Worm (Caenorhabditis elegans) whole organism, young adult: ENCODE measurements around the gene dph-1.

Source experiments
- B0261.1 ChIP-seq: sonication (generic microtip); optimal IDR thresholded peaks from 2 replicates; lab custom pipeline; 2016; ENCODE audit warnings: mild to moderate bottlenecking, missing genetic modification characterization, moderate library complexity, missing compliant biosample characterization
- D2030.7 ChIP-seq: fragments of 200-800 bp; sonication (Bioruptor generic); IDR thresholded peaks from 2 replicates; pipeline ENCODE4 v1.3.6; 2022; ENCODE audit warnings: missing genetic modification reagents, missing genetic modification characterization, missing compliant biosample characterization
- F23B12.7 ChIP-seq: sonication (generic microtip); optimal IDR thresholded peaks from 2 replicates; lab custom pipeline; 2017; ENCODE audit warnings: missing genetic modification characterization, mild to moderate bottlenecking, missing compliant biosample characterization, antibody characterized with exemption, moderate library complexity; ENCODE audit not compliant: insufficient read depth
- F33H1.4 ChIP-seq: fragments of 200-800 bp; sonication (Bioruptor generic); IDR thresholded peaks from 2 replicates; pipeline ENCODE4 v1.3.6; 2022; ENCODE audit warnings: missing genetic modification reagents, missing genetic modification characterization, missing compliant biosample characterization
- F37B4.10 ChIP-seq: fragments of 200-800 bp; sonication (Bioruptor generic); IDR thresholded peaks from 2 replicates; pipeline ENCODE4 v1.3.6; 2022; ENCODE audit warnings: missing genetic modification characterization, missing compliant biosample characterization
- F39B2.1 ChIP-seq: fragments of 200-800 bp; sonication (Bioruptor generic); IDR thresholded peaks from 2 replicates; pipeline ENCODE4 v1.3.6; 2022; ENCODE audit warnings: missing genetic modification reagents, missing genetic modification characterization, missing compliant biosample characterization
- F57C9.4 ChIP-seq: sonication (generic microtip); optimal IDR thresholded peaks from 2 replicates; lab custom pipeline; 2017; ENCODE audit warnings: mild to moderate bottlenecking, missing genetic modification characterization, missing compliant biosample characterization
- T07F8.4 ChIP-seq: sonication (generic microtip); optimal IDR thresholded peaks from 2 replicates; lab custom pipeline; 2016; ENCODE audit warnings: mild to moderate bottlenecking, missing genetic modification characterization, moderate library complexity, missing compliant biosample characterization
- Y79H2A.3 ChIP-seq: fragments of 200-800 bp; sonication (Bioruptor generic); conservative IDR thresholded peaks from 2 replicates; pipeline ENCODE4 v1.3.6; 2022; ENCODE audit warnings: missing genetic modification reagents, missing genetic modification characterization, missing compliant biosample characterization
- ama-1 ChIP-seq, 3 experiments: fragments of 150-350 bp in 1 of 3; sonication (generic microtip) in 2 of 3; optimal IDR thresholded peaks; 2 replicates each; lab custom pipeline; 2014 to 2018; ENCODE audit warnings: missing biosample characterization in 2 of 3, missing genetic modification characterization in 2 of 3, missing genetic modification reagents in 2 of 3
- aptf-3 ChIP-seq: fragments of 200-800 bp; sonication (Bioruptor generic); IDR thresholded peaks from 2 replicates; pipeline ENCODE4 v1.3.6; 2022; ENCODE audit warnings: missing genetic modification characterization, missing compliant biosample characterization
- attf-3 ChIP-seq: fragments of 200-800 bp; sonication (Bioruptor generic); conservative IDR thresholded peaks from 2 replicates; pipeline ENCODE4 v1.3.6; 2022; ENCODE audit warnings: missing genetic modification reagents, missing genetic modification characterization, missing compliant biosample characterization
- attf-5 ChIP-seq: fragments of 200-800 bp; sonication (Bioruptor generic); optimal IDR thresholded peaks from 2 replicates; lab custom pipeline; 2018; ENCODE audit warnings: mild to moderate bottlenecking, missing genetic modification characterization, missing compliant biosample characterization
- ccch-3 ChIP-seq: fragments of 200-800 bp; sonication (Bioruptor generic); optimal IDR thresholded peaks from 2 replicates; lab custom pipeline; 2018; ENCODE audit warnings: mild to moderate bottlenecking, missing genetic modification characterization, missing compliant biosample characterization
- die-1 ChIP-seq: sonication (generic microtip); optimal IDR thresholded peaks from 2 replicates; lab custom pipeline; 2016; ENCODE audit warnings: missing genotype, mild to moderate bottlenecking, missing genetic modification characterization, missing compliant biosample characterization
- dpff-1 ChIP-seq: sonication (generic microtip); optimal IDR thresholded peaks from 2 replicates; lab custom pipeline; 2017; ENCODE audit warnings: mild to moderate bottlenecking, missing genetic modification characterization, missing compliant biosample characterization
- dpl-1 ChIP-seq: fragments of 150-350 bp; optimal IDR thresholded peaks from 2 replicates; lab custom pipeline; 2014; ENCODE audit warnings: missing biosample characterization, missing genetic modification reagents, missing genetic modification characterization
- efl-1 ChIP-seq: fragments of 150-350 bp; optimal IDR thresholded peaks from 2 replicates; lab custom pipeline; 2014; ENCODE audit warnings: missing biosample characterization, missing genetic modification reagents, missing genetic modification characterization
- hlh-26 ChIP-seq: fragments of 200-800 bp; sonication (Bioruptor generic); conservative IDR thresholded peaks from 2 replicates; pipeline ENCODE4 v1.3.6; 2022; ENCODE audit warnings: missing genetic modification reagents, missing genetic modification characterization, missing compliant biosample characterization
- hmg-1.2 ChIP-seq: fragments of 200-800 bp; sonication (Bioruptor generic); IDR thresholded peaks from 2 replicates; pipeline ENCODE4 v1.3.6; 2022; ENCODE audit warnings: missing genetic modification reagents, missing genetic modification characterization, missing compliant biosample characterization
- hsf-1 ChIP-seq: fragments of 200-800 bp; sonication (Bioruptor generic); IDR thresholded peaks from 2 replicates; pipeline ENCODE4 v1.3.6; 2022; ENCODE audit warnings: missing genetic modification reagents, missing genetic modification characterization, missing compliant biosample characterization
- lir-1 ChIP-seq: fragments of 200-800 bp; sonication (Bioruptor generic); conservative IDR thresholded peaks from 2 replicates; pipeline ENCODE4 v1.3.6; 2022; ENCODE audit warnings: missing genetic modification reagents, missing genetic modification characterization, missing compliant biosample characterization
- madf-10 ChIP-seq: sonication (generic microtip); optimal IDR thresholded peaks from 2 replicates; lab custom pipeline; 2016; ENCODE audit warnings: mild to moderate bottlenecking, missing genetic modification characterization, missing compliant biosample characterization
- madf-6 ChIP-seq: fragments of 200-800 bp; sonication (Bioruptor generic); IDR thresholded peaks from 2 replicates; pipeline ENCODE4 v1.3.6; 2022; ENCODE audit warnings: missing genetic modification reagents, missing genetic modification characterization, missing compliant biosample characterization
- mcd-1 ChIP-seq: fragments of 200-800 bp; sonication (Bioruptor generic); IDR thresholded peaks from 2 replicates; pipeline ENCODE4 v1.3.6; 2022; ENCODE audit warnings: missing genetic modification reagents, missing genetic modification characterization, missing compliant biosample characterization
- nfya-2 ChIP-seq: fragments of 200-800 bp; sonication (Bioruptor generic); IDR thresholded peaks from 2 replicates; pipeline ENCODE4 v1.3.6; 2022; ENCODE audit warnings: missing genetic modification reagents, missing genetic modification characterization, missing compliant biosample characterization
- pha-4 ChIP-seq: fragments of 150-350 bp; sonication (generic microtip); optimal IDR thresholded peaks from 2 replicates; lab custom pipeline; 2014; ENCODE audit warnings: missing biosample characterization, missing genetic modification reagents, missing genetic modification characterization
- snpc-3.4 ChIP-seq: sonication (generic microtip); optimal IDR thresholded peaks from 2 replicates; lab custom pipeline; 2017; ENCODE audit warnings: missing genetic modification characterization, mild to moderate bottlenecking, missing compliant biosample characterization, antibody characterized with exemption, moderate library complexity, missing genotype, missing genetic modification reagents
- snpc-4 ChIP-seq, 5 experiments: fragments of 150-350 bp in 1 of 5; sonication (generic microtip) in 4 of 5; optimal IDR thresholded peaks; 2 replicates each; lab custom pipeline; 2014 to 2018; ENCODE audit warnings: missing genetic modification characterization in 5 of 5, missing biosample characterization in 3 of 5, antibody characterized with exemption in 2 of 5, mild to moderate bottlenecking in 2 of 5, missing compliant biosample characterization in 2 of 5, missing genotype in 2 of 5, moderate library complexity in 2 of 5, missing genetic modification reagents in 1 of 5
- somi-1 ChIP-seq: fragments of 200-800 bp; sonication (Bioruptor generic); optimal IDR thresholded peaks from 2 replicates; lab custom pipeline; 2018; ENCODE audit warnings: mild to moderate bottlenecking, missing genetic modification characterization, missing compliant biosample characterization
- sptf-2 ChIP-seq: fragments of 200-800 bp; sonication (Bioruptor generic); optimal IDR thresholded peaks from 2 replicates; lab custom pipeline; 2018; ENCODE audit warnings: mild to moderate bottlenecking, missing genetic modification characterization, missing compliant biosample characterization
- zfh-2 ChIP-seq: fragments of 200-800 bp; sonication (Bioruptor generic); conservative IDR thresholded peaks from 2 replicates; pipeline ENCODE4 v1.3.6; 2022; ENCODE audit warnings: missing genetic modification reagents, missing genetic modification characterization, missing compliant biosample characterization
- ztf-26 ChIP-seq: sonication (generic microtip); optimal IDR thresholded peaks from 2 replicates; lab custom pipeline; 2017; ENCODE audit warnings: missing genetic modification characterization, missing compliant biosample characterization

The dph-1 gene

DNA sequence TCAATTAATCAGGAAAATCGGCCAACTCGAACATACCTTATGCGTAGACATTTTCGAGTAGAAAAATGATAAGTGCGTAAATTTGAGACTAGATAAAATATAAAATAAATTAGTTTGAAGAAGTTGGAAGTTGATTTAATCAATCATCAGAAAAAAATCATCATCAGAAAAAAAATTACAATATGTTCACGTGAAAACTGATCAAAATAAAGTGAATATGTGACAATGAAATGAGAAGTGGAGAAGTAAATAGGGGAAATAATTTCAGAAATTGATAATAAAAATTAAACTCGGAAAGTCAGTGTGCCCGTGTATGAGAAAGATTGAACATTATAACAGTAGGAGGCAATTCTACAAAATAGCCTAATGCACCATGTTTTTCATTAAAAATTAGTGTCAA, 22.8 kb downstream of the dph-1 start, which contains the start of gene F34D10.9:
TSS of gene F34D10.9 (minus strand) at position 101 of the 400 bp plus-strand sequence.
- no peak for TF ChIP-seq pha-4 (tag; lab: Kevin White, UChicago)
- 0 out of 2 replicates have a peak, but pooled peaks have one; percentile 2 for TF ChIP-seq Y79H2A.3

ce11 chrIII:3730475-3730874, 23.8 kb downstream of the dph-1 start, which contains the start of gene F34D10.8:
TSS of gene F34D10.8 (plus strand) at chrIII:3730775.
- no peak for TF ChIP-seq T07F8.4
- TF ChIP-seq ztf-26 (tag; lab: Kevin White, UChicago): no peak
- TF ChIP-seq aptf-3: no peak
- TF ChIP-seq sptf-2 (GFP tag; lab: Kevin White, UChicago): no peak
- TF ChIP-seq ccch-3 (GFP tag; lab: Kevin White, UChicago): no peak
- TF ChIP-seq F39B2.1 (GFP tag; lab: Robert Waterston, UW): no peak
- TF ChIP-seq snpc-4 (GFP tag; optimal IDR thresholded peaks at IDR 0.05; lab: Kevin White, UChicago): no peak
- no peak for TF ChIP-seq snpc-4 (tag; optimal IDR thresholded peaks at IDR 0.05; lab: Kevin White, UChicago)
- TF ChIP-seq hlh-26 (GFP tag; lab: Robert Waterston, UW): no peak
- no peak for TF ChIP-seq F57C9.4 (tag; lab: Kevin White, UChicago)
- no peak for TF ChIP-seq D2030.7 (GFP tag; lab: Robert Waterston, UW)
- TF ChIP-seq madf-10: no peak
- no peak for TF ChIP-seq hsf-1 (GFP tag; lab: Robert Waterston, UW)
- no peak for TF ChIP-seq Y79H2A.3
- TF ChIP-seq dpl-1 (GFP tag; lab: Kevin White, UChicago): no peak

DNA sequence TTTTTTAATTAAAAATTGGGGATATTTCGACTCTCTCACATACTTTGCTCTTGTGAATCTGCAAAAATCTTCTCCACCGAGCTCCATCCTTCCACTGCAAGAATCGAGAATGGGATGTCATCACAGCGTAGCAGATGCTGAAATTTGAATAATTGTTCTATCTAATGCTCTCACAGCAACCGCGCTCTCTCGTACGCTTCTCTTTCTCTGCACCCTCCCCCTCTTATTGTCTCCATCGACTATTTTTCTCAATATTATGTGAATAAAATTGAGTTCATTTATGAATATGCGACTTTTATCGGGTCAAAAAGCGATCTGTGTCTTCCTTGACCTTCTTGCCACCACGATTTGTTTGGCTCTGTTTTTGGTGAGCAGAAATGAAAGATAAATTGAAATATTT, 27.3 kb downstream of the dph-1 start, which contains the start of gene F34D10.3:
TSS of gene F34D10.3 (plus strand) at position 249 of the 400 bp plus-strand sequence.
- TF ChIP-seq madf-6 (GFP tag; lab: Robert Waterston, UW) (0 out of 2 replicates have a peak, but pooled peaks have one; percentile 12), hmg-1.2 (GFP tag; lab: Robert Waterston, UW) (peak; percentile 61; the same call in 1 of the 2 replicates), lir-1 (GFP tag; lab: Robert Waterston, UW) (no peak), B0261.1 (tag; lab: Kevin White, UChicago) (no peak), ztf-26 (tag; lab: Kevin White, UChicago) (no peak), F37B4.10 (GFP tag; lab: Robert Waterston, UW) (no peak), attf-5 (GFP tag; lab: Kevin White, UChicago) (peak; percentile 7), hsf-1 (GFP tag; lab: Robert Waterston, UW) (no peak), F23B12.7 (tag; lab: Kevin White, UChicago) (no peak)

DNA sequence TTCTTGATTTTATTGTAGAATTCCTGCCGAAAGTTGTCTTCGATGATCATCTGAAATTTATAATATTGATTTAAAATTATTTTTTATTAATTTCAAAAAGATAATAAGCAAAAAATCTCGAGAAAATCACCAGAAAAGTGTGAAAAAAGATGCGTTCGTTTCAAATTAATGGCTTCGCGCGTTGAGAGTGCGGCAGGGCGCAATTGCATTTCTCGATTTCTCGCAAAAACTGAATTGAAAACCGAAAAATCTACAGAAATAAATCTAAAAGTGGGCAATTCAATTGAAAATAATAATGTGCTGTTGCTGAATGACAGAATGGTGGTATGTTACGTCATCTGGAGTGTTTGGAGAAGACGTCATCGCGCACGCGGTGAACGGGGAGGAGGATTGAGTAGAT, 28.3 kb downstream of the dph-1 start, which contains the start of gene evl-18:
TSS of gene evl-18 (minus strand) at position 50 of the 400 bp plus-strand sequence.
- peak; percentile 38 for TF ChIP-seq efl-1 (GFP tag; lab: Kevin White, UChicago)
- TF ChIP-seq dpff-1 (tag; lab: Kevin White, UChicago): no peak
- no peak for TF ChIP-seq attf-3 (GFP tag; lab: Robert Waterston, UW)
- TF ChIP-seq mcd-1 (GFP tag; lab: Robert Waterston, UW): peak; percentile 69

DNA sequence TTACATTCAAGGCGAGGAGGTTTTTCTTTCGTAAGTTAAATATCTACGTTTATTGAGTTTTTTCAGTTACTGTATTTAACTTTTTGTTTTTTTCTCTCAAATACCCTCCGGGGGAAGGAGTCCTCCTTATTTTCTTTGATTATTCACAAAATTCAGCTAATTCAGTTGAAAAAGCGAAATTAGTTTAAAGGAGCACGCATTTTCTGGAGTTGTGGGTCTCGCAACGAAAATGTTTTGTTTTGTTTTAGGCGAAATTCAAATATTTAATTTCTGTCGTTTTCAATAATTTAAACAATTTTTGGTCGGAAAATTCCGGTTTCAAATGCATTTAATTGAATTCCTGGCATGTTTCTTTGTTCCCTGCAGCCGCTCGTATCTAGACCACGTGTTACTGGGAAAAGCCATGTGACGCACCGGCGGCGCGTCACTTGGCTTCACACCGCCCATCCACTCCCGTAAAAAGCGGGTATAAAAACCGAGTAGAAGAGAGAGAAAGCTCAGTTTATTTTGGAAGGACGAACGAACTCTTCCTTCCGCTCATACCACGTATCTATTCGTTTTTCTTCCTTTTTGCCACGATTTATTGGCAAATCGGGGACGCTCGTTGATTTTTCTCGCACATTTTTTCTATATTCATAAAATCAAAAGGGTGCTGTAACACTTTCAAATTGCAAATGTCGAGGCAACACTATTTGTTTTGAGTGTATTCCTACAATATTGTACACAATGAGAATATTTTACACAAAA, 29.0 kb downstream of the dph-1 start:
- peak; percentile 10 for TF ChIP-seq snpc-3.4
- peak; percentile 12 for TF ChIP-seq somi-1 (GFP tag; lab: Kevin White, UChicago)
- TF ChIP-seq zfh-2: peak; percentile 46; the same call in 1 of the 2 replicates
- no peak for TF ChIP-seq nfya-2 (GFP tag; lab: Robert Waterston, UW)
- no peak for TF ChIP-seq F37B4.10 (GFP tag; lab: Robert Waterston, UW)
- TF ChIP-seq die-1 (tag; lab: Kevin White, UChicago): no peak
- TF ChIP-seq ama-1 (optimal IDR thresholded peaks at IDR 0.05; lab: Kevin White, UChicago): peak; percentile 32
- TF ChIP-seq ama-1 (GFP tag; optimal IDR thresholded peaks at IDR 0.05; lab: Kevin White, UChicago): no peak
- 0 out of 2 replicates have a peak, but pooled peaks have one; percentile 20 for TF ChIP-seq D2030.7 (GFP tag; lab: Robert Waterston, UW)
- peak; percentile 70 for TF ChIP-seq F33H1.4 (GFP tag; lab: Robert Waterston, UW)
